Fruit fly (Drosophila melanogaster): ENCODE results near the gene CG11357.

The CG11357 gene

dm6 chr3L:4556831-4557355 is 15.0 kb downstream of the CG11357 start:
- TF ChIP-seq noc (tag; optimal IDR thresholded peaks at IDR 0.05), result no peak

- TF ChIP-seq noc (tag; optimal IDR thresholded peaks at IDR 0.05), result no peak
These were observed 32.6 kb downstream of the CG11357 start for dm6 chr3L:4574439-4574838.

dm6 chr3L:4575392-4575791 is 33.5 kb downstream of the CG11357 start:
- TF ChIP-seq noc (tag; optimal IDR thresholded peaks at IDR 0.05), result no peak

- TF ChIP-seq noc (tag; optimal IDR thresholded peaks at IDR 0.05), result no peak
These were observed 48.2 kb downstream of the CG11357 start for dm6 chr3L:4590051-4590450.

- TF ChIP-seq noc (tag; optimal IDR thresholded peaks at IDR 0.05), result no peak
These were observed 57.9 kb downstream of the CG11357 start for dm6 chr3L:4599747-4600146.

- no peak for TF ChIP-seq noc (tag; optimal IDR thresholded peaks at IDR 0.05)
These were observed 60.5 kb downstream of the CG11357 start for dm6 chr3L:4602333-4602732.
